Worm (Caenorhabditis elegans) whole organism, L3 larva: ENCODE measurements around the gene F42A9.8.

Source experiments
- R02D3.7 ChIP-seq: fragments of 150-350 bp; optimal IDR thresholded peaks from 2 replicates; lab custom pipeline; 2014; ENCODE audit warnings: missing biosample characterization, missing genetic modification characterization
- ZK546.5 ChIP-seq: sonication (generic microtip); optimal IDR thresholded peaks from 2 replicates; lab custom pipeline; 2017; ENCODE audit warnings: missing biosample characterization, missing genetic modification characterization
- aly-2 ChIP-seq: fragments of 150-350 bp; optimal IDR thresholded peaks from 2 replicates; lab custom pipeline; 2014; ENCODE audit warnings: missing biosample characterization, missing genetic modification characterization
- ama-1 ChIP-seq: fragments of 150-350 bp; optimal IDR thresholded peaks from 2 replicates; lab custom pipeline; 2018
- ceh-16 ChIP-seq: sonication (generic microtip); optimal IDR thresholded peaks from 2 replicates; lab custom pipeline; 2017; ENCODE audit warnings: missing biosample characterization, missing genetic modification characterization
- ceh-9 ChIP-seq: sonication (generic microtip); optimal IDR thresholded peaks from 2 replicates; lab custom pipeline; 2018; ENCODE audit warnings: missing biosample characterization, missing genetic modification characterization
- daf-12 ChIP-seq: fragments of 150-350 bp; optimal IDR thresholded peaks from 2 replicates; lab custom pipeline; 2014; ENCODE audit warnings: missing biosample characterization, missing genetic modification reagents, missing genetic modification characterization
- egl-27 ChIP-seq: sonication (generic microtip); optimal IDR thresholded peaks from 4 replicates; lab custom pipeline; 2017; ENCODE audit warnings: missing biosample characterization, missing genetic modification reagents, missing genetic modification characterization
- egl-5 ChIP-seq: fragments of 150-350 bp; optimal IDR thresholded peaks from 2 replicates; lab custom pipeline; 2017; ENCODE audit warnings: missing biosample characterization, missing genetic modification reagents, missing genetic modification characterization, inconsistent platforms
- elt-2 ChIP-seq: sonication (generic microtip); optimal IDR thresholded peaks from 2 replicates; lab custom pipeline; 2016; ENCODE audit warnings: missing genetic modification reagents, mild to moderate bottlenecking, missing genetic modification characterization, missing compliant biosample characterization
- elt-3 ChIP-seq, 3 experiments: fragments of 150-350 bp in 1 of 3; sonication (generic microtip) in 2 of 3; optimal IDR thresholded peaks; 2 replicates in 2 of 3; 4 replicates in 1 of 3; lab custom pipeline; 2014 to 2017; ENCODE audit warnings: missing biosample characterization in 3 of 3, missing genetic modification characterization in 3 of 3
- eor-1 ChIP-seq, 2 experiments: fragments of 150-350 bp; optimal IDR thresholded peaks; 2 replicates each; lab custom pipeline; 2014 to 2018; ENCODE audit warnings: missing biosample characterization in 2 of 2, missing genetic modification characterization in 2 of 2
- fkh-2 ChIP-seq: fragments of 150-350 bp; optimal IDR thresholded peaks from 2 replicates; lab custom pipeline; 2014; ENCODE audit warnings: missing biosample characterization, missing genetic modification reagents, missing genetic modification characterization
- fos-1 ChIP-seq: fragments of 150-350 bp; optimal IDR thresholded peaks from 2 replicates; lab custom pipeline; 2014; ENCODE audit warnings: missing biosample characterization, missing genetic modification characterization
- hmg-11 ChIP-seq: sonication (generic microtip); optimal IDR thresholded peaks from 2 replicates; lab custom pipeline; 2016; ENCODE audit warnings: missing genetic modification characterization, missing compliant biosample characterization
- jun-1 ChIP-seq: fragments of 150-350 bp; optimal IDR thresholded peaks from 2 replicates; lab custom pipeline; 2014; ENCODE audit warnings: missing biosample characterization, missing genetic modification reagents, missing genetic modification characterization
- lin-39 ChIP-seq: fragments of 150-350 bp; optimal IDR thresholded peaks from 2 replicates; lab custom pipeline; 2018; ENCODE audit warnings: missing biosample characterization, missing genetic modification reagents, missing genetic modification characterization
- lsy-12 ChIP-seq: sonication (generic microtip); optimal IDR thresholded peaks from 2 replicates; lab custom pipeline; 2016; ENCODE audit warnings: mild to moderate bottlenecking, missing genetic modification characterization, missing compliant biosample characterization
- mdl-1 ChIP-seq: fragments of 150-350 bp; optimal IDR thresholded peaks from 2 replicates; lab custom pipeline; 2014; ENCODE audit warnings: missing biosample characterization, missing genetic modification characterization
- nfya-1 ChIP-seq: sonication (generic microtip); optimal IDR thresholded peaks from 2 replicates; lab custom pipeline; 2017; ENCODE audit warnings: missing genetic modification characterization, mild to moderate bottlenecking, missing compliant biosample characterization, antibody characterized with exemption, moderate library complexity; ENCODE audit not compliant: insufficient read depth
- nhr-12 ChIP-seq: fragments of 150-350 bp; optimal IDR thresholded peaks from 2 replicates; lab custom pipeline; 2014; ENCODE audit warnings: missing biosample characterization, missing genetic modification characterization
- nhr-23 ChIP-seq: fragments of 150-350 bp; optimal IDR thresholded peaks from 2 replicates; lab custom pipeline; 2014; ENCODE audit warnings: missing biosample characterization, missing genetic modification reagents, missing genetic modification characterization
- nhr-28 ChIP-seq: fragments of 150-350 bp; optimal IDR thresholded peaks from 2 replicates; lab custom pipeline; 2014; ENCODE audit warnings: missing biosample characterization, missing genetic modification characterization
- nhr-43 ChIP-seq: sonication (generic microtip); optimal IDR thresholded peaks from 2 replicates; lab custom pipeline; 2016; ENCODE audit warnings: mild to moderate bottlenecking, missing genetic modification characterization, missing compliant biosample characterization; ENCODE audit not compliant: poor library complexity, severe bottlenecking
- nhr-67 ChIP-seq: fragments of 150-350 bp; optimal IDR thresholded peaks from 2 replicates; lab custom pipeline; 2014; ENCODE audit warnings: missing biosample characterization, missing genetic modification characterization
- nhr-76 ChIP-seq: fragments of 150-350 bp; sonication (generic microtip); optimal IDR thresholded peaks from 5 replicates; lab custom pipeline; 2014; ENCODE audit warnings: missing biosample characterization, missing genetic modification characterization
- pha-4 ChIP-seq: fragments of 150-350 bp; optimal IDR thresholded peaks from 2 replicates; lab custom pipeline; 2014; ENCODE audit warnings: missing biosample characterization, missing genetic modification reagents, missing genetic modification characterization
- pqm-1 ChIP-seq: fragments of 150-350 bp; optimal IDR thresholded peaks from 2 replicates; lab custom pipeline; 2017; ENCODE audit warnings: missing biosample characterization, missing genetic modification characterization, inconsistent platforms
- sea-2 ChIP-seq: fragments of 150-350 bp; sonication (generic microtip); optimal IDR thresholded peaks from 4 replicates; lab custom pipeline; 2014; ENCODE audit warnings: missing biosample characterization, missing genetic modification reagents, missing genetic modification characterization
- skn-1 ChIP-seq: fragments of 150-350 bp; optimal IDR thresholded peaks from 2 replicates; lab custom pipeline; 2014; ENCODE audit warnings: missing biosample characterization, missing genetic modification characterization
- unc-39 ChIP-seq: sonication (generic microtip); optimal IDR thresholded peaks from 4 replicates; lab custom pipeline; 2017; ENCODE audit warnings: missing biosample characterization, missing genetic modification characterization
- unc-62 ChIP-seq: fragments of 150-350 bp; sonication (generic microtip); optimal IDR thresholded peaks from 4 replicates; lab custom pipeline; 2014; ENCODE audit warnings: missing biosample characterization, missing genetic modification reagents, missing genetic modification characterization
- zag-1 ChIP-seq: fragments of 150-350 bp; optimal IDR thresholded peaks from 2 replicates; lab custom pipeline; 2014; ENCODE audit warnings: missing biosample characterization, missing genetic modification characterization
- ztf-11 ChIP-seq: fragments of 150-350 bp; optimal IDR thresholded peaks from 2 replicates; lab custom pipeline; 2014; ENCODE audit warnings: missing biosample characterization, missing genetic modification characterization
- ztf-4 ChIP-seq: fragments of 150-350 bp; optimal IDR thresholded peaks from 2 replicates; lab custom pipeline; 2014; ENCODE audit warnings: missing biosample characterization, missing genetic modification characterization

Gene F42A9.8

DNA sequence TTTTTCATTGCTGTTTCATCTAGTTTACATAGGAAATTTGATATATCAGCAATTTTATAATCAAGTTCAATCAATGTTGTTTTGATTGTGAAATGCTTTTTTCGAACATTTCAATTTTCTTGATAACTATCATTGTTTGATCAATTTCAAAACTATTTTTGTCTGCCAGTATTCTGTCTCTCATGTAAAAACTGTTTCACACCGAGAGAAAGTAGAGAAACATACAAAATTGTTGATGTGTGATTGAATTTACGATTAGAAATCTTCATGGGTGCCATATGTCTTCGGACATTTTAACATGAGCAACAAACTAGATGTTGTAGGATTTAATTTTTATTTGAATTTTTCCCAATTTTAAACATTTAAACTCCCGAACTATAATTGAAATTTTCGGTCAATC lies 32.1 kb upstream of the F42A9.8 start, which contains the start of gene C49C8.2:
C49C8.2 (plus strand) TSS at position 393 of the 400 bp plus-strand sequence.
- TF ChIP-seq unc-62 (no peak), nhr-76 (tag; lab: Kevin White, UChicago) (no peak), elt-2 (tag; lab: Kevin White, UChicago) (peak; percentile 56), nfya-1 (tag; lab: Kevin White, UChicago) (no peak), jun-1 (tag; lab: Kevin White, UChicago) (no peak), pha-4 (tag; lab: Kevin White, UChicago) (peak; percentile 60), nhr-43 (no peak), aly-2 (tag; lab: Kevin White, UChicago) (no peak), lsy-12 (tag; lab: Kevin White, UChicago) (no peak), pqm-1 (no peak)

DNA sequence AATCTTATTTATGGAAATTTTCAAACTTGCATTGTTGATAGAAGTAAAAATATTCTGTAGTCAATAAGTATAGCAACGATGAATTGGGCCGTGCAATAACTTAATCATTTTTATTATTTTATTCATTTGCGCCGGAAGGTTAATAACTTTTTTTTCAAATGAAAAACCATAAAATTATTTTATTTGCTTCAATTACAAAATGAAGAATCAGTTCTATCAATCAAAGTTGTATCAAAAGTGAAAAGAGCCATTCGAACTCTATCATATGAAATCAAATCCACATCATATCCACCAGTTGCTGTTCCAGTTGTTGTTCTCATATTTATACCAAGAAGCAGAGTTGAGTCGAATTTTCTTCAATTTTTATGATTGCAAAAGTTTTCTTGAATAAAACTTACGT lies 29.9 kb upstream of the F42A9.8 start, which contains the start of gene cyp-33E1:
cyp-33E1 (minus strand) TSS at position 101 of the 400 bp plus-strand sequence.
- TF ChIP-seq ama-1 (lab: Kevin White, UChicago) (no peak), nhr-76 (tag; lab: Kevin White, UChicago) (no peak), R02D3.7 (tag; lab: Kevin White, UChicago) (no peak), ztf-4 (no peak), ZK546.5 (tag; lab: Kevin White, UChicago) (no peak), aly-2 (tag; lab: Kevin White, UChicago) (no peak), hmg-11 (no peak), eor-1 (tag; optimal IDR thresholded peaks at IDR 0.05; lab: Kevin White, UChicago) (no peak), nhr-28 (tag; lab: Kevin White, UChicago) (no peak), ceh-16 (tag; lab: Kevin White, UChicago) (no peak), jun-1 (tag; lab: Kevin White, UChicago) (no peak), nhr-23 (tag; lab: Kevin White, UChicago) (no peak), egl-27 (tag; lab: Kevin White, UChicago) (no peak), unc-39 (tag; lab: Kevin White, UChicago) (no peak), fos-1 (no peak)
- TF ChIP-seq, all 47 proteins: peak for 0

DNA sequence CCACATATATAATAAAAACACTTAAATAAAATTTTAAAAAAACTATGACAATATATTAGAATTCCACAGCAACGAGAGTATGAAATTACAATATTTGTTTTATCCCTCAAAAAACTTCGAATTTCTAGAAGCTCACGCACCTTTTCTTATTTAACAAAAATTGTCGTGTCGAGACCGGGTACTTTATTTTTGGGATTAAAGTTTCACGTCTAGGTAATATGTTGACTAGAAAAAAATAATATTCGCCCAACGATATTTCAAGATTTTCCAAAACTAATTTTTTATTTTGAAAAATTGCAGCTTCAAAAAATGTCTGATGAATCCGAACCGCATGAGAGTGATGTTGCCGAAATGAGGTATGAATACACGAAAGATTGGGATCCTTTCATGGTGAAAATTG lies 25.8 kb upstream of the F42A9.8 start, which contains the start of gene C49C8.3:
C49C8.3 (plus strand) TSS at position 301 of the 400 bp plus-strand sequence.
- TF ChIP-seq nhr-43, result no peak
- no peak for TF ChIP-seq ztf-11
- TF ChIP-seq zag-1 (tag; lab: Kevin White, UChicago), result no peak
- TF ChIP-seq nhr-28 (tag; lab: Kevin White, UChicago), result no peak
- TF ChIP-seq ama-1 (lab: Kevin White, UChicago), result no peak
- no peak for TF ChIP-seq ztf-4
- no peak for TF ChIP-seq elt-3 (tag; optimal IDR thresholded peaks at IDR 0.05; lab: Kevin White, UChicago)
- no peak for TF ChIP-seq fkh-2 (tag; lab: Kevin White, UChicago)
- TF ChIP-seq ceh-9 (tag; lab: Kevin White, UChicago), result no peak
- TF ChIP-seq nfya-1 (tag; lab: Kevin White, UChicago), result no peak
- TF ChIP-seq skn-1, result no peak
- TF ChIP-seq nhr-23 (tag; lab: Kevin White, UChicago), result no peak
- TF ChIP-seq pqm-1, result no peak
- no peak for TF ChIP-seq ceh-16 (tag; lab: Kevin White, UChicago)
- TF ChIP-seq, all 47 proteins: peak for 0

DNA sequence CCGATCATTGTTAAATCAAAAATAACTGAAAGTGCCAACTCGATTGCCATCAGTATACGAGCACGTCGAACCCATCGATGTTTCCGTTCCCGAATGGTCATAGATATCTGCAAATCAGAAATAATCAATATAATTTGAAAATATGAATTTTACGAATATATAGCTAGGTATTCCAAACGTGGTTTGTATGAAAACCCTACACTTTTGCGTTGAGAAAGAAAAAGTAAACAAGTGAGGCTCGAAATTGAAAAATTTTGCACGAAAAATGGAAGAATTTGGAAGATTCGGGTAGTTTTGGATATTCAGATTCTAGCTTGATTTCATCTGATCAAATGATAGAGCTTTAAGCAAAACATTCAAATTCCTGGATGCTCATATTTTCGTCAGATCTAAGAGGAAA lies 20.2 kb upstream of the F42A9.8 start, which contains the start of gene F42A9.9:
F42A9.9 (minus strand) TSS at position 101 of the 400 bp plus-strand sequence.
- TF ChIP-seq fos-1, result no peak
- no peak for TF ChIP-seq nhr-76 (tag; lab: Kevin White, UChicago)
- no peak for TF ChIP-seq fkh-2 (tag; lab: Kevin White, UChicago)
- TF ChIP-seq ama-1 (lab: Kevin White, UChicago), result no peak
- no peak for TF ChIP-seq nhr-12 (tag; lab: Kevin White, UChicago)
- TF ChIP-seq sea-2 (GFP tag; lab: Kevin White, UChicago), result no peak
- no peak for TF ChIP-seq nhr-67 (tag; lab: Kevin White, UChicago)
- no peak for TF ChIP-seq egl-5 (tag; lab: Kevin White, UChicago)
- no peak for TF ChIP-seq R02D3.7 (tag; lab: Kevin White, UChicago)
- no peak for TF ChIP-seq mdl-1
- TF ChIP-seq unc-39 (tag; lab: Kevin White, UChicago), result no peak
- no peak for TF ChIP-seq unc-62
- TF ChIP-seq, all 47 proteins: peak for 0

DNA sequence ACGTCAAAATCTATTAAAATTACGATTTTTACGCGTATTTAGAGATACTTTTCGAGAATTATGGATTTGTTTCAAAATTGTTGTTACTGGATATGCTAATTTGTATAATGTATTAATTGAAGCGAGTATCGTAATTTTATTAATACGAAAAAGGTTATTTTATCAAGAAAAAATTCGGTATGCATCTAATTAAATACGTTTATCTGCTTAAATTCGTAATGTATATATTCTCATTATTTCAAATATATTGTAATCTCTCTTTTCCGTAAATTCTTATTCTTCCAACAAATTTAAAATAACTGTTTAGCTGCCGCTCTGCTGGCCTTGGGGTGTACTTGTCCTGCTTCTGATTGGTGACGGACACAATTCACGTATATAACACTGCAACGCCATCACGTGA lies 12.4 kb upstream of the F42A9.8 start, which contains the start of gene dgk-4:
dgk-4 (plus strand) TSS at position 301 of the 400 bp plus-strand sequence.
- TF ChIP-seq unc-39 (tag; lab: Kevin White, UChicago) (no peak), daf-12 (no peak), fos-1 (no peak), nfya-1 (tag; lab: Kevin White, UChicago) (no peak), elt-2 (tag; lab: Kevin White, UChicago) (no peak), jun-1 (tag; lab: Kevin White, UChicago) (no peak), ztf-4 (no peak), R02D3.7 (tag; lab: Kevin White, UChicago) (no peak), unc-62 (no peak), ceh-9 (tag; lab: Kevin White, UChicago) (no peak), skn-1 (no peak), lin-39 (tag; lab: Kevin White, UChicago) (no peak), nhr-23 (tag; lab: Kevin White, UChicago) (no peak), nhr-12 (tag; lab: Kevin White, UChicago) (no peak), lsy-12 (tag; lab: Kevin White, UChicago) (no peak), hmg-11 (no peak)
